Worm (Caenorhabditis elegans) whole organism, early embryonic: ENCODE results near the gene C39E9.7.

Experiments
- B0310.2 ChIP-seq: sonication (generic microtip); optimal IDR thresholded peaks from 2 replicates; lab custom pipeline; 2016; ENCODE audit warnings: mild to moderate bottlenecking, missing genetic modification characterization, missing compliant biosample characterization
- aly-1 ChIP-seq: sonication (generic microtip); optimal IDR thresholded peaks from 2 replicates; lab custom pipeline; 2016; ENCODE audit warnings: missing genetic modification characterization, missing compliant biosample characterization
- ama-1 ChIP-seq: fragments of 150-350 bp; optimal IDR thresholded peaks from 2 replicates; lab custom pipeline; 2014
- ceh-13 ChIP-seq: fragments of 200-800 bp; sonication (Bioruptor generic); optimal IDR thresholded peaks from 2 replicates; lab custom pipeline; 2018; ENCODE audit warnings: mild to moderate bottlenecking, missing genetic modification characterization, missing compliant biosample characterization
- ets-7 ChIP-seq: sonication (generic microtip); optimal IDR thresholded peaks from 2 replicates; lab custom pipeline; 2016; ENCODE audit warnings: missing genotype, missing genetic modification characterization, missing compliant biosample characterization
- hmg-4 ChIP-seq: fragments of 200-800 bp; sonication (Bioruptor generic); optimal IDR thresholded peaks from 2 replicates; lab custom pipeline; 2018; ENCODE audit warnings: mild to moderate bottlenecking, missing genetic modification characterization, missing compliant biosample characterization
- pes-1 ChIP-seq: fragments of 200-800 bp; sonication (Bioruptor generic); IDR thresholded peaks from 2 replicates; pipeline ENCODE4 v1.3.6; 2022; ENCODE audit warnings: missing genetic modification reagents, missing genetic modification characterization, missing compliant biosample characterization

ce11 chrIV:13056026-13056425, 20.5 kb downstream of the C39E9.7 start, which contains the start of gene scl-1:
- TF ChIP-seq ama-1 (lab: Kevin White, UChicago) (no peak), pes-1 (GFP tag; lab: Robert Waterston, UW) (no peak), B0310.2 (tag; lab: Kevin White, UChicago) (no peak), hmg-4 (GFP tag; lab: Kevin White, UChicago) (no peak), ceh-13 (no peak), aly-1 (tag; lab: Kevin White, UChicago) (no peak), ets-7 (tag; lab: Kevin White, UChicago) (no peak)
